Worm (Caenorhabditis elegans) whole organism, young adult: ENCODE data around the gene R08D7.7.

ENCODE experiments used
- B0019.2 ChIP-seq: fragments of 200-800 bp; sonication (Bioruptor generic); conservative IDR thresholded peaks from 2 replicates; pipeline ENCODE4 v1.3.6; 2022; ENCODE audit warnings: missing genetic modification reagents, missing genetic modification characterization, missing compliant biosample characterization
- D2030.7 ChIP-seq: fragments of 200-800 bp; sonication (Bioruptor generic); IDR thresholded peaks from 2 replicates; pipeline ENCODE4 v1.3.6; 2022; ENCODE audit warnings: missing genetic modification reagents, missing genetic modification characterization, missing compliant biosample characterization
- F23B12.7 ChIP-seq: sonication (generic microtip); optimal IDR thresholded peaks from 2 replicates; lab custom pipeline; 2017; ENCODE audit warnings: missing genetic modification characterization, mild to moderate bottlenecking, missing compliant biosample characterization, antibody characterized with exemption, moderate library complexity; ENCODE audit not compliant: insufficient read depth
- T07F8.4 ChIP-seq: sonication (generic microtip); optimal IDR thresholded peaks from 2 replicates; lab custom pipeline; 2016; ENCODE audit warnings: mild to moderate bottlenecking, missing genetic modification characterization, moderate library complexity, missing compliant biosample characterization
- ama-1 ChIP-seq, 3 experiments: fragments of 150-350 bp in 1 of 3; sonication (generic microtip) in 2 of 3; optimal IDR thresholded peaks; 2 replicates each; lab custom pipeline; 2014 to 2018; ENCODE audit warnings: missing biosample characterization in 2 of 3, missing genetic modification characterization in 2 of 3, missing genetic modification reagents in 2 of 3
- athp-1 ChIP-seq: sonication (generic microtip); optimal IDR thresholded peaks from 2 replicates; lab custom pipeline; 2017; ENCODE audit warnings: mild to moderate bottlenecking, missing genetic modification characterization, missing compliant biosample characterization
- attf-5 ChIP-seq: fragments of 200-800 bp; sonication (Bioruptor generic); optimal IDR thresholded peaks from 2 replicates; lab custom pipeline; 2018; ENCODE audit warnings: mild to moderate bottlenecking, missing genetic modification characterization, missing compliant biosample characterization
- attf-6 ChIP-seq: fragments of 200-800 bp; sonication (Bioruptor generic); IDR thresholded peaks from 2 replicates; pipeline ENCODE4 v1.3.6; 2022; ENCODE audit warnings: missing genetic modification reagents, missing genetic modification characterization, missing compliant biosample characterization
- cebp-1 ChIP-seq, 2 experiments: fragments of 200-800 bp in 1 of 2; sonication (Bioruptor generic) in 1 of 2; sonication (generic microtip) in 1 of 2; IDR thresholded peaks in 1 of 2; optimal IDR thresholded peaks in 1 of 2; 2 replicates each; pipeline versions ENCODE4 v1.3.6 to Lab custom; 2017 to 2022; ENCODE audit warnings: missing compliant biosample characterization in 2 of 2, missing genetic modification characterization in 2 of 2, mild to moderate bottlenecking in 1 of 2, missing genetic modification reagents in 1 of 2, moderate library complexity in 1 of 2
- ceh-27 ChIP-seq: fragments of 200-800 bp; sonication (Bioruptor generic); optimal IDR thresholded peaks from 2 replicates; lab custom pipeline; 2018; ENCODE audit warnings: mild to moderate bottlenecking, missing genetic modification characterization, moderate library complexity, missing compliant biosample characterization
- dpl-1 ChIP-seq: fragments of 150-350 bp; optimal IDR thresholded peaks from 2 replicates; lab custom pipeline; 2014; ENCODE audit warnings: missing biosample characterization, missing genetic modification reagents, missing genetic modification characterization
- efl-1 ChIP-seq: fragments of 150-350 bp; optimal IDR thresholded peaks from 2 replicates; lab custom pipeline; 2014; ENCODE audit warnings: missing biosample characterization, missing genetic modification reagents, missing genetic modification characterization
- lag-1 ChIP-seq: fragments of 200-800 bp; sonication (Bioruptor generic); IDR thresholded peaks from 2 replicates; pipeline ENCODE4 v1.3.6; 2022; ENCODE audit warnings: missing genetic modification reagents, missing genetic modification characterization, missing compliant biosample characterization
- lin-35 ChIP-seq, 3 experiments: fragments of 150-350 bp in 2 of 3; sonication (generic microtip) in 1 of 3; optimal IDR thresholded peaks; 2 replicates each; lab custom pipeline; 2014 to 2018; ENCODE audit warnings: missing biosample characterization in 3 of 3, missing genetic modification characterization in 3 of 3, missing genetic modification reagents in 3 of 3
- lin-54 ChIP-seq: fragments of 200-800 bp; sonication (Bioruptor generic); optimal IDR thresholded peaks from 2 replicates; lab custom pipeline; 2018; ENCODE audit warnings: mild to moderate bottlenecking, missing genetic modification characterization, missing compliant biosample characterization
- lsl-1 ChIP-seq: fragments of 200-800 bp; sonication (Bioruptor generic); optimal IDR thresholded peaks from 2 replicates; lab custom pipeline; 2018; ENCODE audit warnings: mild to moderate bottlenecking, missing genetic modification characterization, moderate library complexity, missing compliant biosample characterization
- madf-3 ChIP-seq: fragments of 200-800 bp; sonication (Bioruptor generic); IDR thresholded peaks from 2 replicates; pipeline ENCODE4 v1.3.6; 2022; ENCODE audit warnings: missing genetic modification reagents, missing genetic modification characterization, missing compliant biosample characterization
- madf-6 ChIP-seq: fragments of 200-800 bp; sonication (Bioruptor generic); IDR thresholded peaks from 2 replicates; pipeline ENCODE4 v1.3.6; 2022; ENCODE audit warnings: missing genetic modification reagents, missing genetic modification characterization, missing compliant biosample characterization
- madf-8 ChIP-seq: fragments of 200-800 bp; sonication (Bioruptor generic); conservative IDR thresholded peaks from 2 replicates; pipeline ENCODE4 v1.3.6; 2022; ENCODE audit warnings: missing genetic modification reagents, missing genetic modification characterization, missing compliant biosample characterization
- mcd-1 ChIP-seq: fragments of 200-800 bp; sonication (Bioruptor generic); IDR thresholded peaks from 2 replicates; pipeline ENCODE4 v1.3.6; 2022; ENCODE audit warnings: missing genetic modification reagents, missing genetic modification characterization, missing compliant biosample characterization
- mes-4 ChIP-seq: sonication (generic microtip); optimal IDR thresholded peaks from 2 replicates; lab custom pipeline; 2016; ENCODE audit warnings: missing genotype, missing genetic modification characterization, missing compliant biosample characterization
- mxl-1 ChIP-seq: sonication (generic microtip); optimal IDR thresholded peaks from 2 replicates; lab custom pipeline; 2016; ENCODE audit warnings: missing genetic modification characterization, missing compliant biosample characterization
- nfyb-1 ChIP-seq: fragments of 200-800 bp; sonication (Bioruptor generic); IDR thresholded peaks from 2 replicates; pipeline ENCODE4 v1.3.6; 2022; ENCODE audit warnings: missing genetic modification reagents, missing genetic modification characterization, missing compliant biosample characterization
- pbrm-1 ChIP-seq: fragments of 200-800 bp; sonication (Bioruptor generic); IDR thresholded peaks from 2 replicates; pipeline ENCODE4 v1.3.6; 2022; ENCODE audit warnings: missing genetic modification reagents, missing genetic modification characterization, missing compliant biosample characterization
- rcor-1 ChIP-seq: fragments of 200-800 bp; sonication (Bioruptor generic); IDR thresholded peaks from 2 replicates; pipeline ENCODE4 v1.3.6; 2022; ENCODE audit warnings: missing genetic modification reagents, missing genetic modification characterization, missing compliant biosample characterization
- snpc-1.1 ChIP-seq: sonication (generic microtip); optimal IDR thresholded peaks from 2 replicates; lab custom pipeline; 2017; ENCODE audit warnings: missing genetic modification characterization, mild to moderate bottlenecking, missing compliant biosample characterization, antibody characterized with exemption, moderate library complexity, missing genotype, missing genetic modification reagents; ENCODE audit not compliant: insufficient read depth
- snpc-1.3 ChIP-seq: sonication (generic microtip); optimal IDR thresholded peaks from 2 replicates; lab custom pipeline; 2017; ENCODE audit warnings: missing genetic modification characterization, mild to moderate bottlenecking, missing compliant biosample characterization, antibody characterized with exemption, moderate library complexity, missing genotype, missing genetic modification reagents; ENCODE audit not compliant: insufficient read depth
- snpc-3.4 ChIP-seq: sonication (generic microtip); optimal IDR thresholded peaks from 2 replicates; lab custom pipeline; 2017; ENCODE audit warnings: missing genetic modification characterization, mild to moderate bottlenecking, missing compliant biosample characterization, antibody characterized with exemption, moderate library complexity, missing genotype, missing genetic modification reagents
- snpc-4 ChIP-seq, 5 experiments: fragments of 150-350 bp in 1 of 5; sonication (generic microtip) in 4 of 5; optimal IDR thresholded peaks; 2 replicates each; lab custom pipeline; 2014 to 2018; ENCODE audit warnings: missing genetic modification characterization in 5 of 5, missing biosample characterization in 3 of 5, antibody characterized with exemption in 2 of 5, mild to moderate bottlenecking in 2 of 5, missing compliant biosample characterization in 2 of 5, missing genotype in 2 of 5, moderate library complexity in 2 of 5, missing genetic modification reagents in 1 of 5
- tbp1 ChIP-seq: fragments of 200-800 bp; sonication (Bioruptor generic); optimal IDR thresholded peaks from 2 replicates; lab custom pipeline; 2018; ENCODE audit warnings: mild to moderate bottlenecking, missing genetic modification characterization, missing compliant biosample characterization
- zfh-2 ChIP-seq: fragments of 200-800 bp; sonication (Bioruptor generic); conservative IDR thresholded peaks from 2 replicates; pipeline ENCODE4 v1.3.6; 2022; ENCODE audit warnings: missing genetic modification reagents, missing genetic modification characterization, missing compliant biosample characterization
- zim-3 ChIP-seq: sonication (generic microtip); optimal IDR thresholded peaks from 2 replicates; lab custom pipeline; 2017; ENCODE audit warnings: mild to moderate bottlenecking, missing genetic modification characterization, moderate library complexity, missing compliant biosample characterization
- ztf-18 ChIP-seq: sonication (generic microtip); optimal IDR thresholded peaks from 2 replicates; lab custom pipeline; 2016; ENCODE audit warnings: missing genotype, mild to moderate bottlenecking, missing genetic modification characterization, missing compliant biosample characterization

The R08D7.7 gene

DNA sequence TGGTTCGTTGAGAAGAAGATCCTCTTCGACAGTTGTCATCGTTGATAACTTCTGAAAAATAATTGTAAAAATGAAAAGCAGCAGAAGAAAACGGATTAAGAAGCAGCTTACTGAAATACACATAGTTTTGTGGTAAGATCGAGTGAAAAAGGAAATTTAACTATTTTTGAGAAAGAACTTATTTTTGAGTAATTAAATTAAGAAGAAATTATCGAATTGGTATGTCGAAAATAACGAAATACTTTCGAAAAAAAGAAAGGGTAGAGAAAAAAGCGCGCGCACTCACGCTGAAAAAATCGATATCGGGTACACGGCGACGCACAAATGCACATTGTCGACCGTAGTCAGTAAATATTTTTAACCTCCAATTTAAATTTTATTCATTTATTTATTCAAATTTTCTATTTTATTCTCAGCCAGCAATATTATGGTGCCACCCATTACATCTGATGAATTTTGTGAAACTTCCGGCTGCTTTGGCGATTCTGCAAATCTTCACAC is 33.7 kb upstream of the R08D7.7 start, which contains the start of the genes ZK643.5 and ZK643.2:
Gene ZK643.5, minus strand, starts transcription at position 51 of the 501 bp plus-strand sequence.
Gene ZK643.2, plus strand, starts transcription at position 395 of the 501 bp plus-strand sequence.
- TF ChIP-seq madf-3 (no peak), efl-1 (peak; percentile 82), tbp1 (GFP tag; lab: Kevin White, UChicago) (peak; percentile 36), athp-1 (tag; lab: Kevin White, UChicago) (peak; percentile 74), B0019.2 (GFP tag; lab: Robert Waterston, UW) (no peak), nfyb-1 (GFP tag; lab: Robert Waterston, UW) (0 out of 2 replicates have a peak, but pooled peaks have one; percentile 11), dpl-1 (GFP tag; lab: Kevin White, UChicago) (peak; percentile 63), F23B12.7 (peak; percentile 36), pbrm-1 (GFP tag; lab: Robert Waterston, UW) (no peak), ceh-27 (GFP tag; lab: Kevin White, UChicago) (peak; percentile 22), D2030.7 (GFP tag; lab: Robert Waterston, UW) (peak; percentile 45; the same call in 1 of the 2 replicates), mcd-1 (peak; percentile 15; the same call in 1 of the 2 replicates), madf-6 (GFP tag; lab: Robert Waterston, UW) (peak; percentile 70), ama-1 (optimal IDR thresholded peaks at IDR 0.05; lab: Kevin White, UChicago) (no peak), ama-1 (GFP tag; optimal IDR thresholded peaks at IDR 0.05; lab: Kevin White, UChicago) (peak in 1 of 2 experiments; percentile 64), zfh-2 (no peak), lsl-1 (GFP tag; lab: Kevin White, UChicago) (peak; percentile 74), zim-3 (tag; lab: Kevin White, UChicago) (no peak), snpc-1.1 (tag; lab: Kevin White, UChicago) (peak; percentile 26), lin-54 (peak; percentile 70), mes-4 (tag; lab: Kevin White, UChicago) (no peak), snpc-1.3 (tag; lab: Kevin White, UChicago) (peak; percentile 71), ztf-18 (tag; lab: Kevin White, UChicago) (peak; percentile 23), attf-6 (GFP tag; lab: Robert Waterston, UW) (no peak), cebp-1 (GFP tag; IDR thresholded peaks at IDR 0.05; lab: Robert Waterston, UW) (no peak), cebp-1 (tag; optimal IDR thresholded peaks at IDR 0.05; lab: Kevin White, UChicago) (peak; percentile 63), lin-35 (GFP tag; optimal IDR thresholded peaks at IDR 0.05; lab: Kevin White, UChicago) (peak in 1 of 3 experiments; percentile 76), madf-8 (GFP tag; lab: Robert Waterston, UW) (peak; percentile 51), attf-5 (GFP tag; lab: Kevin White, UChicago) (peak; percentile 19), mxl-1 (no peak), snpc-4 (GFP tag; optimal IDR thresholded peaks at IDR 0.05; lab: Kevin White, UChicago) (peak; percentile 8), snpc-4 (tag; optimal IDR thresholded peaks at IDR 0.05; lab: Kevin White, UChicago) (peak in 1 of 4 experiments; percentile 5), snpc-3.4 (tag; lab: Kevin White, UChicago) (peak; percentile 57), rcor-1 (GFP tag; lab: Robert Waterston, UW) (0 out of 2 replicates have a peak, but pooled peaks have one; percentile 15)
- TF ChIP-seq, all 124 proteins: peak for 23

ce11 chrIII:8960664-8961063 is 29.2 kb upstream of the R08D7.7 start, which contains the start of gene ZK643.6:
TSS of gene ZK643.6 (minus strand) at chrIII:8960764.
- TF ChIP-seq lag-1 (no peak), T07F8.4 (tag; lab: Kevin White, UChicago) (no peak)
